Worm (Caenorhabditis elegans) whole organism, L4 larva: ENCODE results near the gene molo-1.

Experiments
- F44E2.7 ChIP-seq: fragments of 200-800 bp; sonication (Bioruptor generic); IDR thresholded peaks from 2 replicates; pipeline ENCODE4 v2.1.2; 2022; ENCODE audit warnings: missing genetic modification characterization, missing compliant biosample characterization
- F49E8.2 ChIP-seq: sonication (generic microtip); optimal IDR thresholded peaks from 2 replicates; lab custom pipeline; 2016; ENCODE audit warnings: missing compliant biosample characterization, mild to moderate bottlenecking, missing genetic modification characterization, borderline replicate concordance
- R02D3.7 ChIP-seq: fragments of 150-350 bp; sonication (generic microtip); optimal IDR thresholded peaks from 3 replicates; lab custom pipeline; 2014; ENCODE audit warnings: missing biosample characterization, missing genetic modification characterization
- T20F7.1 ChIP-seq: fragments of 200-800 bp; sonication (Bioruptor generic); optimal IDR thresholded peaks from 2 replicates; lab custom pipeline; 2018; ENCODE audit warnings: mild to moderate bottlenecking, missing genetic modification characterization, missing compliant biosample characterization
- Y5F2A.4 ChIP-seq: fragments of 200-800 bp; sonication (Bioruptor generic); optimal IDR thresholded peaks from 2 replicates; lab custom pipeline; 2018; ENCODE audit warnings: mild to moderate bottlenecking, missing genetic modification characterization, missing compliant biosample characterization
- Y75B8A.6 ChIP-seq: fragments of 200-800 bp; sonication (Bioruptor generic); IDR thresholded peaks from 2 replicates; pipeline ENCODE4 v1.3.6; 2022; ENCODE audit warnings: missing genetic modification reagents, missing genetic modification characterization, missing compliant biosample characterization
- aly-2 ChIP-seq: sonication (generic microtip); optimal IDR thresholded peaks from 2 replicates; lab custom pipeline; 2018; ENCODE audit warnings: missing biosample characterization, missing genetic modification characterization
- attf-4 ChIP-seq: sonication (generic microtip); optimal IDR thresholded peaks from 3 replicates; lab custom pipeline; 2017; ENCODE audit warnings: missing biosample characterization, missing genetic modification characterization
- ceh-20 ChIP-seq: fragments of 200-800 bp; sonication (Bioruptor generic); IDR thresholded peaks from 2 replicates; pipeline ENCODE4 v1.3.6; 2022; ENCODE audit warnings: missing genetic modification reagents, missing genetic modification characterization, missing compliant biosample characterization
- ceh-28 ChIP-seq: fragments of 150-350 bp; optimal IDR thresholded peaks from 2 replicates; lab custom pipeline; 2014; ENCODE audit warnings: missing biosample characterization, missing genetic modification reagents, missing genetic modification characterization
- ceh-82 ChIP-seq: sonication (generic microtip); optimal IDR thresholded peaks from 2 replicates; lab custom pipeline; 2017; ENCODE audit warnings: missing biosample characterization, missing genetic modification characterization
- cey-2 ChIP-seq: sonication (generic microtip); optimal IDR thresholded peaks from 3 replicates; lab custom pipeline; 2017; ENCODE audit warnings: missing genetic modification characterization, mild to moderate bottlenecking, missing compliant biosample characterization, antibody characterized with exemption, borderline replicate concordance; ENCODE audit not compliant: insufficient read depth
- ctbp-1 ChIP-seq: fragments of 200-800 bp; sonication (Bioruptor generic); IDR thresholded peaks from 2 replicates; pipeline ENCODE4 v1.3.6; 2022; ENCODE audit warnings: missing genetic modification reagents, missing genetic modification characterization, missing compliant biosample characterization
- dpl-1 ChIP-seq: fragments of 150-350 bp; optimal IDR thresholded peaks from 2 replicates; lab custom pipeline; 2014; ENCODE audit warnings: missing biosample characterization, missing genetic modification reagents, missing genetic modification characterization
- dve-1 ChIP-seq: sonication (generic microtip); optimal IDR thresholded peaks from 2 replicates; lab custom pipeline; 2017; ENCODE audit warnings: antibody characterized with exemption, mild to moderate bottlenecking, missing genetic modification characterization, missing compliant biosample characterization; ENCODE audit not compliant: insufficient read depth
- hlh-30 ChIP-seq: sonication (generic microtip); optimal IDR thresholded peaks from 2 replicates; lab custom pipeline; 2017; ENCODE audit warnings: antibody characterized with exemption, mild to moderate bottlenecking, missing genetic modification characterization, missing compliant biosample characterization; ENCODE audit not compliant: insufficient read depth
- lim-7 ChIP-seq: fragments of 200-800 bp; sonication (Bioruptor generic); IDR thresholded peaks from 2 replicates; pipeline ENCODE4 v1.3.6; 2022; ENCODE audit warnings: missing genetic modification characterization, missing compliant biosample characterization
- lin-29 ChIP-seq: fragments of 200-800 bp; sonication (Bioruptor generic); IDR thresholded peaks from 2 replicates; pipeline ENCODE4 v1.3.6; 2022; ENCODE audit warnings: missing genetic modification reagents, missing genetic modification characterization, missing compliant biosample characterization
- lsy-2 ChIP-seq, 2 experiments: fragments of 150-350 bp in 1 of 2; sonication (generic microtip) in 1 of 2; optimal IDR thresholded peaks; 2 replicates each; lab custom pipeline; 2014 to 2017; ENCODE audit warnings: missing biosample characterization in 2 of 2, missing genetic modification characterization in 2 of 2
- madf-5 ChIP-seq, 2 experiments: fragments of 200-800 bp; sonication (Bioruptor generic); IDR thresholded peaks; 2 replicates each; pipeline ENCODE4 v1.3.6; 2022; ENCODE audit warnings: missing compliant biosample characterization in 2 of 2, missing genetic modification characterization in 2 of 2
- mdl-1 ChIP-seq, 2 experiments: fragments of 150-350 bp in 1 of 2; sonication (generic microtip) in 1 of 2; optimal IDR thresholded peaks; 2 replicates each; lab custom pipeline; 2014 to 2017; ENCODE audit warnings: missing biosample characterization in 2 of 2, missing genetic modification characterization in 2 of 2
- mes-2 ChIP-seq: sonication (generic microtip); optimal IDR thresholded peaks from 2 replicates; lab custom pipeline; 2016; ENCODE audit warnings: missing genotype, mild to moderate bottlenecking, missing genetic modification characterization, missing compliant biosample characterization; ENCODE audit not compliant: poor library complexity, severe bottlenecking
- nhr-111 ChIP-seq: fragments of 200-800 bp; sonication (Bioruptor generic); optimal IDR thresholded peaks from 2 replicates; lab custom pipeline; 2018; ENCODE audit warnings: mild to moderate bottlenecking, missing genetic modification characterization, missing compliant biosample characterization
- nhr-48 ChIP-seq: sonication (generic microtip); optimal IDR thresholded peaks from 2 replicates; lab custom pipeline; 2016; ENCODE audit warnings: mild to moderate bottlenecking, missing genetic modification characterization, missing compliant biosample characterization
- nhr-6 ChIP-seq: fragments of 150-350 bp; optimal IDR thresholded peaks from 2 replicates; lab custom pipeline; 2014; ENCODE audit warnings: missing biosample characterization, missing genetic modification characterization
- nhr-77 ChIP-seq: fragments of 150-350 bp; optimal IDR thresholded peaks from 2 replicates; lab custom pipeline; 2014; ENCODE audit warnings: missing biosample characterization, missing genetic modification characterization
- pha-4 ChIP-seq, 2 experiments: fragments of 150-350 bp in 1 of 2; fragments of 200-800 bp in 1 of 2; sonication (Bioruptor generic) in 1 of 2; IDR thresholded peaks in 1 of 2; optimal IDR thresholded peaks in 1 of 2; 2 replicates each; pipeline versions ENCODE4 v1.3.6 to Lab custom; 2014 to 2022; ENCODE audit warnings: missing genetic modification characterization in 2 of 2, missing genetic modification reagents in 2 of 2, missing biosample characterization in 1 of 2, missing compliant biosample characterization in 1 of 2
- pqm-1 ChIP-seq: sonication (generic microtip); optimal IDR thresholded peaks from 2 replicates; lab custom pipeline; 2017; ENCODE audit warnings: missing biosample characterization, missing genetic modification characterization
- tag-97 ChIP-seq: fragments of 200-800 bp; sonication (Bioruptor generic); IDR thresholded peaks from 2 replicates; pipeline ENCODE4 v1.3.6; 2022; ENCODE audit warnings: missing genetic modification characterization, missing compliant biosample characterization
- unc-62 ChIP-seq, 3 experiments: fragments of 150-350 bp in 1 of 3; sonication (generic microtip); optimal IDR thresholded peaks in 2 of 3; peaks in 1 of 3; 1 replicate in 1 of 3; 2 replicates in 2 of 3; lab custom pipeline; 2014 to 2017; ENCODE audit warnings: missing biosample characterization in 3 of 3, missing genetic modification characterization in 3 of 3, missing genetic modification reagents in 3 of 3, missing genotype in 1 of 3
- vab-7 ChIP-seq: fragments of 200-800 bp; sonication (Bioruptor generic); IDR thresholded peaks from 2 replicates; pipeline ENCODE4 v1.3.6; 2022; ENCODE audit warnings: missing genetic modification reagents, missing genetic modification characterization, missing compliant biosample characterization
- ztf-11 ChIP-seq: fragments of 150-350 bp; optimal IDR thresholded peaks from 2 replicates; lab custom pipeline; 2014; ENCODE audit warnings: missing biosample characterization, missing genetic modification characterization

Gene molo-1

ce11 chrIII:5582766-5583165 lies 9.0 kb downstream of the molo-1 start, which contains the start of the genes F56D2.8 and uev-2:
Gene F56D2.8, minus strand, starts transcription at chrIII:5582866.
Gene uev-2, plus strand, starts transcription at chrIII:5583125.
- no peak for TF ChIP-seq Y5F2A.4 (GFP tag; lab: Kevin White, UChicago)
- TF ChIP-seq dve-1 (tag; lab: Kevin White, UChicago): no peak
- no peak for TF ChIP-seq cey-2 (tag; lab: Kevin White, UChicago)
- no peak for TF ChIP-seq lim-7 (GFP tag; lab: Robert Waterston, UW)
- TF ChIP-seq Y75B8A.6 (GFP tag; lab: Robert Waterston, UW): no peak

ce11 chrIII:5584647-5585046 lies 10.9 kb downstream of the molo-1 start, which contains the start of gene F56D2.3:
Gene F56D2.3, plus strand, starts transcription at chrIII:5584947.
- TF ChIP-seq pqm-1 (tag; lab: Kevin White, UChicago) (no peak), R02D3.7 (tag; lab: Kevin White, UChicago) (no peak), ceh-28 (tag; lab: Kevin White, UChicago) (no peak), hlh-30 (tag; lab: Kevin White, UChicago) (no peak), aly-2 (tag; lab: Kevin White, UChicago) (no peak), attf-4 (no peak), F44E2.7 (GFP tag; lab: Robert Waterston, UW) (no peak)

ce11 chrIII:5585711-5586110 lies 11.9 kb downstream of the molo-1 start:
- TF ChIP-seq nhr-77 (tag; lab: Kevin White, UChicago): no peak
- no peak for TF ChIP-seq ceh-28 (tag; lab: Kevin White, UChicago)
- no peak for TF ChIP-seq ztf-11
- TF ChIP-seq ceh-20 (GFP tag; lab: Robert Waterston, UW): no peak
- no peak for TF ChIP-seq pha-4 (GFP tag; IDR thresholded peaks at IDR 0.05; lab: Robert Waterston, UW)
- TF ChIP-seq pha-4 (tag; optimal IDR thresholded peaks at IDR 0.05; lab: Kevin White, UChicago): no peak
- no peak for TF ChIP-seq hlh-30 (tag; lab: Kevin White, UChicago)
- TF ChIP-seq T20F7.1 (GFP tag; lab: Kevin White, UChicago): no peak
- no peak for TF ChIP-seq aly-2 (tag; lab: Kevin White, UChicago)
- no peak for TF ChIP-seq vab-7 (GFP tag; lab: Robert Waterston, UW)
- TF ChIP-seq nhr-48 (tag; lab: Kevin White, UChicago): no peak
- TF ChIP-seq Y75B8A.6 (GFP tag; lab: Robert Waterston, UW): no peak
- TF ChIP-seq lim-7 (GFP tag; lab: Robert Waterston, UW): no peak
- TF ChIP-seq F49E8.2 (tag; lab: Kevin White, UChicago): no peak
- no peak for TF ChIP-seq tag-97 (GFP tag; lab: Robert Waterston, UW)
- no peak for TF ChIP-seq madf-5 (GFP tag; IDR thresholded peaks at IDR 0.05; lab: Robert Waterston, UW)
- TF ChIP-seq mdl-1 (tag; optimal IDR thresholded peaks at IDR 0.05; lab: Kevin White, UChicago): no peak

ce11 chrIII:5586925-5587324 lies 13.1 kb downstream of the molo-1 start, which contains the start of gene F56D2.2:
Gene F56D2.2, plus strand, starts transcription at chrIII:5587263.
- TF ChIP-seq lim-7 (GFP tag; lab: Robert Waterston, UW): no peak
- TF ChIP-seq ceh-82: no peak
- TF ChIP-seq unc-62 (GFP tag; optimal IDR thresholded peaks at IDR 0.05 in 1 of 2; lab: Kevin White, UChicago): no peak
- no peak for TF ChIP-seq unc-62 (tag; optimal IDR thresholded peaks at IDR 0.05; lab: Kevin White, UChicago)
- no peak for TF ChIP-seq ctbp-1
- peak; percentile 41 for TF ChIP-seq mes-2 (tag; lab: Kevin White, UChicago)
- no peak for TF ChIP-seq nhr-6 (tag; lab: Kevin White, UChicago)
- no peak for TF ChIP-seq nhr-111 (GFP tag; lab: Kevin White, UChicago)
- no peak for TF ChIP-seq lin-29 (GFP tag; lab: Robert Waterston, UW)
- no peak for TF ChIP-seq hlh-30 (tag; lab: Kevin White, UChicago)
- TF ChIP-seq lsy-2 (tag; optimal IDR thresholded peaks at IDR 0.05; lab: Kevin White, UChicago): no peak
- peak; percentile 69 for TF ChIP-seq dpl-1
